Worm (Caenorhabditis elegans) whole organism, mixed stage, embryonic: ENCODE data around the gene C50H2.13.

Source experiments
- M03D4.4 ChIP-seq: sonication (generic microtip); optimal IDR thresholded peaks from 2 replicates; lab custom pipeline; 2017; ENCODE audit warnings: mild to moderate bottlenecking, missing genetic modification characterization, missing compliant biosample characterization
- bed-3 ChIP-seq: fragments of 200-800 bp; sonication (Bioruptor generic); optimal IDR thresholded peaks from 3 replicates; lab custom pipeline; 2018; ENCODE audit warnings: mild to moderate bottlenecking, missing genetic modification characterization, moderate library complexity, missing compliant biosample characterization
- blmp-1 ChIP-seq: fragments of 150-350 bp; optimal IDR thresholded peaks from 2 replicates; lab custom pipeline; 2014; ENCODE audit warnings: missing biosample characterization, missing genetic modification characterization
- ceh-43 ChIP-seq: fragments of 200-800 bp; sonication (Bioruptor generic); optimal IDR thresholded peaks from 2 replicates; lab custom pipeline; 2018; ENCODE audit warnings: mild to moderate bottlenecking, missing genetic modification characterization, moderate library complexity, missing compliant biosample characterization
- ceh-83 ChIP-seq: fragments of 200-800 bp; sonication (Bioruptor generic); optimal IDR thresholded peaks from 2 replicates; lab custom pipeline; 2018; ENCODE audit warnings: mild to moderate bottlenecking, missing genetic modification characterization, missing compliant biosample characterization
- ces-1 ChIP-seq: fragments of 150-350 bp; optimal IDR thresholded peaks from 2 replicates; lab custom pipeline; 2014; ENCODE audit warnings: missing biosample characterization, missing genetic modification reagents, missing genetic modification characterization
- cnd-1 ChIP-seq: fragments of 200-800 bp; sonication (Bioruptor generic); optimal IDR thresholded peaks from 2 replicates; lab custom pipeline; 2018; ENCODE audit warnings: mild to moderate bottlenecking, missing genetic modification characterization, missing compliant biosample characterization
- drap-1 ChIP-seq: fragments of 200-800 bp; sonication (Bioruptor generic); optimal IDR thresholded peaks from 3 replicates; lab custom pipeline; 2018; ENCODE audit warnings: mild to moderate bottlenecking, missing genetic modification characterization, missing compliant biosample characterization
- elt-1 ChIP-seq: sonication (generic microtip); optimal IDR thresholded peaks from 2 replicates; lab custom pipeline; 2017; ENCODE audit warnings: missing genetic modification characterization, mild to moderate bottlenecking, missing compliant biosample characterization, antibody characterized with exemption, moderate library complexity, borderline replicate concordance; ENCODE audit not compliant: insufficient read depth
- elt-3 ChIP-seq: fragments of 150-350 bp; optimal IDR thresholded peaks from 2 replicates; lab custom pipeline; 2014; ENCODE audit warnings: missing biosample characterization, missing genetic modification characterization
- flh-1 ChIP-seq: fragments of 200-800 bp; sonication (Bioruptor generic); optimal IDR thresholded peaks from 2 replicates; lab custom pipeline; 2018; ENCODE audit warnings: mild to moderate bottlenecking, missing genetic modification characterization, moderate library complexity, missing compliant biosample characterization
- ham-2 ChIP-seq: fragments of 200-800 bp; sonication (Bioruptor generic); optimal IDR thresholded peaks from 2 replicates; lab custom pipeline; 2018; ENCODE audit warnings: mild to moderate bottlenecking, missing genetic modification characterization, missing compliant biosample characterization
- hlh-1 ChIP-seq: fragments of 150-350 bp; optimal IDR thresholded peaks from 2 replicates; lab custom pipeline; 2014; ENCODE audit warnings: missing biosample characterization, missing genetic modification reagents, missing genetic modification characterization
- lin-13 ChIP-seq: fragments of 150-350 bp; optimal IDR thresholded peaks from 2 replicates; lab custom pipeline; 2014; ENCODE audit warnings: missing biosample characterization, missing genetic modification characterization
- lin-32 ChIP-seq: fragments of 200-800 bp; sonication (Bioruptor generic); optimal IDR thresholded peaks from 2 replicates; lab custom pipeline; 2018; ENCODE audit warnings: mild to moderate bottlenecking, missing genetic modification characterization, missing compliant biosample characterization
- lsy-2 ChIP-seq: fragments of 150-350 bp; optimal IDR thresholded peaks from 2 replicates; lab custom pipeline; 2014; ENCODE audit warnings: missing biosample characterization, missing genetic modification characterization
- mab-5 ChIP-seq: fragments of 150-350 bp; optimal IDR thresholded peaks from 2 replicates; lab custom pipeline; 2014; ENCODE audit warnings: missing biosample characterization, missing genetic modification characterization
- mep-1 ChIP-seq: fragments of 150-350 bp; optimal IDR thresholded peaks from 2 replicates; lab custom pipeline; 2017; ENCODE audit warnings: missing biosample characterization, missing genetic modification reagents, missing genetic modification characterization, inconsistent platforms
- mls-2 ChIP-seq: sonication (generic microtip); optimal IDR thresholded peaks from 2 replicates; lab custom pipeline; 2016; ENCODE audit warnings: mild to moderate bottlenecking, missing genetic modification characterization, moderate library complexity, missing compliant biosample characterization
- nhr-12 ChIP-seq: fragments of 150-350 bp; optimal IDR thresholded peaks from 2 replicates; lab custom pipeline; 2014; ENCODE audit warnings: missing biosample characterization, missing genetic modification characterization
- nhr-2 ChIP-seq: fragments of 150-350 bp; optimal IDR thresholded peaks from 2 replicates; lab custom pipeline; 2014; ENCODE audit warnings: missing biosample characterization, missing genetic modification characterization
- nhr-237 ChIP-seq: fragments of 150-350 bp; optimal IDR thresholded peaks from 2 replicates; lab custom pipeline; 2014; ENCODE audit warnings: missing biosample characterization, missing genetic modification characterization
- nhr-28 ChIP-seq: fragments of 150-350 bp; optimal IDR thresholded peaks from 2 replicates; lab custom pipeline; 2014; ENCODE audit warnings: missing biosample characterization, missing genetic modification characterization
- nhr-76 ChIP-seq: sonication (generic microtip); optimal IDR thresholded peaks from 2 replicates; lab custom pipeline; 2017; ENCODE audit warnings: missing biosample characterization, missing genetic modification characterization
- pha-4 ChIP-seq: fragments of 150-350 bp; optimal IDR thresholded peaks from 2 replicates; lab custom pipeline; 2018; ENCODE audit warnings: missing biosample characterization, missing genetic modification reagents, missing genetic modification characterization
- sem-2 ChIP-seq: fragments of 200-800 bp; sonication (Bioruptor generic); optimal IDR thresholded peaks from 2 replicates; lab custom pipeline; 2018; ENCODE audit warnings: mild to moderate bottlenecking, missing genetic modification characterization, missing compliant biosample characterization
- snpc-4 ChIP-seq: fragments of 150-350 bp; optimal IDR thresholded peaks from 2 replicates; lab custom pipeline; 2014; ENCODE audit warnings: missing biosample characterization, missing genetic modification characterization
- sptf-1 ChIP-seq: sonication (generic microtip); optimal IDR thresholded peaks from 2 replicates; lab custom pipeline; 2017; ENCODE audit warnings: mild to moderate bottlenecking, missing genetic modification characterization, moderate library complexity, missing compliant biosample characterization
- tbx-8 ChIP-seq: fragments of 200-800 bp; sonication (Bioruptor generic); optimal IDR thresholded peaks from 2 replicates; lab custom pipeline; 2018; ENCODE audit warnings: mild to moderate bottlenecking, missing genetic modification characterization, moderate library complexity, missing compliant biosample characterization
- unc-120 ChIP-seq: sonication (generic microtip); optimal IDR thresholded peaks from 2 replicates; lab custom pipeline; 2017; ENCODE audit warnings: missing genetic modification characterization, missing compliant biosample characterization; ENCODE audit not compliant: poor library complexity, severe bottlenecking
- unc-39 ChIP-seq: fragments of 150-350 bp; optimal IDR thresholded peaks from 2 replicates; lab custom pipeline; 2014; ENCODE audit warnings: missing biosample characterization, missing genetic modification characterization
- unc-62 ChIP-seq: fragments of 150-350 bp; optimal IDR thresholded peaks from 2 replicates; lab custom pipeline; 2014; ENCODE audit warnings: missing biosample characterization, missing genetic modification reagents, missing genetic modification characterization
- zip-8 ChIP-seq: fragments of 150-350 bp; optimal IDR thresholded peaks from 2 replicates; lab custom pipeline; 2014; ENCODE audit warnings: missing biosample characterization, missing genetic modification characterization
- ztf-11 ChIP-seq: fragments of 150-350 bp; optimal IDR thresholded peaks from 2 replicates; lab custom pipeline; 2014; ENCODE audit warnings: missing biosample characterization, missing genetic modification characterization

Gene C50H2.13

ce11 chrV:9970119-9970518 is 43.8 kb downstream of the C50H2.13 start:
- TF ChIP-seq lsy-2 (tag; lab: Kevin White, UChicago) (peak; percentile 28), nhr-12 (tag; lab: Kevin White, UChicago) (no peak), sem-2 (GFP tag; lab: Kevin White, UChicago) (peak; percentile 89), M03D4.4 (tag; lab: Kevin White, UChicago) (peak; percentile 95), ztf-11 (tag; lab: Kevin White, UChicago) (peak; percentile 25), nhr-28 (tag; lab: Kevin White, UChicago) (peak; percentile 30), unc-62 (GFP tag; lab: Kevin White, UChicago) (peak; percentile 51), ceh-83 (GFP tag; lab: Kevin White, UChicago) (peak; percentile 94), cnd-1 (peak; percentile 93), zip-8 (no peak), unc-39 (tag; lab: Kevin White, UChicago) (peak; percentile 44), bed-3 (GFP tag; lab: Kevin White, UChicago) (peak; percentile 90), blmp-1 (no peak), pha-4 (tag; lab: Kevin White, UChicago) (peak; percentile 72), nhr-237 (no peak), lin-32 (GFP tag; lab: Kevin White, UChicago) (peak; percentile 92), ceh-43 (GFP tag; lab: Kevin White, UChicago) (peak; percentile 93), ces-1 (GFP tag; lab: Kevin White, UChicago) (no peak), drap-1 (GFP tag; lab: Kevin White, UChicago) (peak; percentile 97), unc-120 (tag; lab: Kevin White, UChicago) (peak; percentile 88), tbx-8 (GFP tag; lab: Kevin White, UChicago) (peak; percentile 89), nhr-76 (no peak), hlh-1 (tag; lab: Kevin White, UChicago) (peak; percentile 15), nhr-2 (tag; lab: Kevin White, UChicago) (no peak), mep-1 (tag; lab: Kevin White, UChicago) (peak; percentile 53), sptf-1 (tag; lab: Kevin White, UChicago) (peak; percentile 97), snpc-4 (tag; lab: Kevin White, UChicago) (no peak), mls-2 (tag; lab: Kevin White, UChicago) (peak; percentile 96), elt-1 (tag; lab: Kevin White, UChicago) (no peak), ham-2 (GFP tag; lab: Kevin White, UChicago) (peak; percentile 88), flh-1 (GFP tag; lab: Kevin White, UChicago) (peak; percentile 86), lin-13 (tag; lab: Kevin White, UChicago) (peak; percentile 58)

DNA sequence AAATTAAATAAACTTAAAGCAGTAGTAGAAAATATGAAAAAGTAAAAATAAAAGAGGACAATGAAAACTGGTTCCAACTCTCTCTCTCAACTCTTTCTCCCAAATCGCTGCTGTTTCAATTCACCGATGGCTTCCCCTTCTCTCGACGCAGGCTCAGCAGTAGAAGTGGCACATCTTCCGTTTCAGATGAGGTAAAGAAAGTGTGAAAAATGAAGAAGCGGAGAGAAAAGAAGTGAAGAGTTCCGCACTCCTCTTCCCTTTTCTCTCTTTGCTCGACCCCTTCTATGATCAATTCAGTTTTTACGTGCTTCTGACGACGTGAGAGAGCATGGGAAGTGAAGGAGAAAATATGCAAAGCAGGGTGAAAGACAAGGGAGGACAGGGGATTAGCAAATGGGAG is 47.9 kb downstream of the C50H2.13 start:
- no peak for TF ChIP-seq ham-2 (GFP tag; lab: Kevin White, UChicago)
- peak; percentile 40 for TF ChIP-seq ces-1 (GFP tag; lab: Kevin White, UChicago)

DNA sequence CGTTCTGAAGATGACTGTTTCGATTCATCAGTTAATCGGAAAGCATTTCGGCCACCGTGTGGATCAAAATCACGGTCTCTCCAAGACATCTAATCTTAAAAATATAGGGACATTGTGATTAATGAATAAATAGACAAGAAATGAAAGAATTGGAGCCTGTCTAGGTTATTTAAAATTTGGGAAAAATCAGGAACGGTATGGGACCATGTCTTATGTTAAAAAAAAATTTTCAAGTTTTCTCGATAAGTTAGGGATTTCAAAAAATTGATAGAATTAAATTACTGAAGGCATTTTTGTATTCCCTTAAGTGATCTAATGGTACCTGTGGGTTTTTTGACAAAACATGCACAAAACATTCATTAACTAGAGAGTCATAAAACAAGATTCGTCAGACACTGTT is 49.8 kb downstream of the C50H2.13 start, which contains the start of gene unc-41:
Gene unc-41 (minus strand): TSS at position 101 of the 400 bp plus-strand sequence.
- TF ChIP-seq nhr-76 (no peak), snpc-4 (tag; lab: Kevin White, UChicago) (no peak), M03D4.4 (tag; lab: Kevin White, UChicago) (no peak), flh-1 (GFP tag; lab: Kevin White, UChicago) (no peak), bed-3 (GFP tag; lab: Kevin White, UChicago) (no peak), mep-1 (tag; lab: Kevin White, UChicago) (no peak), elt-1 (tag; lab: Kevin White, UChicago) (no peak), ces-1 (GFP tag; lab: Kevin White, UChicago) (no peak), mab-5 (tag; lab: Kevin White, UChicago) (no peak), ceh-43 (GFP tag; lab: Kevin White, UChicago) (no peak), cnd-1 (no peak), lin-32 (GFP tag; lab: Kevin White, UChicago) (no peak), sem-2 (GFP tag; lab: Kevin White, UChicago) (no peak), blmp-1 (no peak)

DNA sequence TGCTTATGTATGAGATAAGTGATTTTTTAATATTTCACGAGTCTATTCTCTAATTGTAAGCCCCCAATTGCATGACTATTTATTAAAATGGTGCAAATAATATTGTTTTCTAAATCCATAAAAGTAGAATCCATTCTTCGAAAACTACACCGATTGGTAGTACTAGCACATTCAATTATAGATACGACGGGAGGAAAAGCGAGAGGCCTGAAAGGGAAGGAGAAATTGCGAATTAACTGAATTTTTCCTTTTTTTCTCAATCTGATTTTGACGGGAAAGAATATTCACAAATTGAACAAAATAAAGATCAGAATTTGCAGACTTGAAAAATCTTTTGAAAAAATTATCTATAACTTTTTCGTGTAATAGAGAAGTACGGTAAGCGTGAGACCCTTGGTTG is 50.9 kb downstream of the C50H2.13 start:
- TF ChIP-seq elt-3 (tag; lab: Kevin White, UChicago) (no peak), ces-1 (GFP tag; lab: Kevin White, UChicago) (peak; percentile 89)
